Fruit fly (Drosophila melanogaster): ENCODE results near the gene Yp3.

The Yp3 gene

DNA sequence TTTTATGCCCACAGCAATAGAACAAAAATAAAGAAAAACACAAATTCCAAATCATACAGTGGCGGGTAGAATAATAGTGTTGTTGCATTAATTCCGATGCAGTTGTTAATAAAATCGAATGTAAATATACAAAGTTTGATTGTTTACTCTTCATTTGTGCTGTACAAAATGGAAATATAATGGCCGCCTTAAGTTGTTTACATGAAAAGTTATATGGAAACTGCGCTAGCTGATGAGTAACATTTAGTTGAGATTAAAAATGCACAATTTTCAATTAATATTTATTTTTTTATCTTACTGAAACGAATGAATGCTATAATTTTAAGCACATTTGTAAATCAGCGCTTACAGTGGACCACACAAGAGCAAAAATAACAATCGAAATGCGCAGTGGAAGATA, 24.5 kb upstream of the Yp3 start (continued):
- peak; percentile 8 for TF ChIP-seq CG12659 (GFP tag; optimal IDR thresholded peaks at IDR 0.05)
- no peak for TF ChIP-seq CG1603 (tag; optimal IDR thresholded peaks at IDR 0.05)
- TF ChIP-seq ranshi (GFP tag; IDR thresholded peaks at IDR 0.05) = 0 out of 2 replicates have a peak, but pooled peaks have one; percentile 30
- no peak for TF ChIP-seq CG13894 (tag; optimal IDR thresholded peaks at IDR 0.05)
- TF ChIP-seq CG17385 (GFP tag; optimal IDR thresholded peaks at IDR 0.05) = peak; percentile 21

DNA sequence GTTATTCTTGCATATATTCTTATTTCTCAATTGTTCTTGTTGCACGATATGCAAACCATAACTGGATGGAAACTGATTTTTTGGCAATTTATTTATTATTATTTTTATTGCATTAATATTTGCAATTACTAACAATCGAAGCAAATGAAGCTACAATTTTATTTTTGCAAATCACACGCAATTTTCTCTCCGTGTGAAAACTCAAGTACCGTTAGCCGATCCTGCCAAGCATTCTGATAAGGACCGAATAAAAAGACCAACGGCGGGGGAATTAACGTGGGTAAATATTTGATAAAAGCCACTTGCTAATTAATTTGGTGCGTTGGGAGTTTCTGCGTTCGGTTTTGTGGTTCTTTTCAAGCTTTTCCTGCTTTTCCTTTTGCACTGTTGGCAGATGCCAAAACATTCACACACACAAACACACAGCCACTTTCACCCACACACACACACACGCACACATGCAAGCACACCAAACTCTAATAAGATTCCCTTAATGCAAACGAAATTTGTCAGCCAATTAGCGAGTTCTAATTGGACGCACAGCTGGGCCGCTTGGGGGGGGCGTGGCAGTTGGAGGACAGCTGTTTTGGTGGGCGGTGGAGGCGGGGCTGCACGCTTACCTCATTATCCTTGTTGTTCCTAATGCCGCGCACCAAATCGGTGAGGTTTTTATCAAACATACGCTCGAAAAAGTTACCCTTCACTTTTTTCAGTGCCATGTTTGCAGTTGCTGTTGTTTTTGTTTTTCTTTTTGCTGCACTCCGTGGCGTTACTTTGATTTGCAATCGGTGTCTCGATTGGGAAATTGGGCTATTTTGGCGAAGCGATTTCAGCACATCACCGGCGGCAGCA, 23.8 kb upstream of the Yp3 start:
- TF ChIP-seq br (optimal IDR thresholded peaks at IDR 0.05) = no peak
- TF ChIP-seq nerfin-1 (tag; optimal IDR thresholded peaks at IDR 0.05) = peak; percentile 37
- TF ChIP-seq otp (GFP tag; IDR thresholded peaks at IDR 0.05) = no peak
- no peak for TF ChIP-seq CG17568 (GFP tag; optimal IDR thresholded peaks at IDR 0.05)
- peak; percentile 25 for TF ChIP-seq YL-1 (GFP tag; optimal IDR thresholded peaks at IDR 0.05)
- no peak for TF ChIP-seq CG13296 (GFP tag; optimal IDR thresholded peaks at IDR 0.05)
- TF ChIP-seq zen (tag; optimal IDR thresholded peaks at IDR 0.05) = peak; percentile 7
- TF ChIP-seq Drgx (GFP tag; IDR thresholded peaks at IDR 0.05) = peak; percentile 17; the same call in 1 of the 2 replicates
- no peak for TF ChIP-seq pnt (GFP tag; optimal IDR thresholded peaks at IDR 0.05)
- TF ChIP-seq stc (GFP tag; IDR thresholded peaks at IDR 0.05) = no peak
- no peak for TF ChIP-seq sc (optimal IDR thresholded peaks at IDR 0.05)
- no peak for TF ChIP-seq sc (GFP tag; optimal IDR thresholded peaks at IDR 0.05)
- TF ChIP-seq Tbp (GFP tag; optimal IDR thresholded peaks at IDR 0.05) = no peak
- TF ChIP-seq CG4282 (GFP tag; optimal IDR thresholded peaks at IDR 0.05) = no peak
- no peak for TF ChIP-seq CG31365 (tag; optimal IDR thresholded peaks at IDR 0.05)
- TF ChIP-seq insv (GFP tag; optimal IDR thresholded peaks at IDR 0.05) = peak; percentile 91 to 98
- no peak for TF ChIP-seq CG18619 (GFP tag; optimal IDR thresholded peaks at IDR 0.05)
- peak; percentile 1 for TF ChIP-seq nmo (GFP tag; optimal IDR thresholded peaks at IDR 0.05)
- no peak for TF ChIP-seq CG6765 (GFP tag; optimal IDR thresholded peaks at IDR 0.05)
- no peak for TF ChIP-seq CG7372 (GFP tag; IDR thresholded peaks at IDR 0.05)
- TF ChIP-seq chm (GFP tag; IDR thresholded peaks at IDR 0.05) = no peak
- TF ChIP-seq Vsx1 (GFP tag; optimal IDR thresholded peaks at IDR 0.05) = peak; percentile 79
- no peak for TF ChIP-seq fu2 (GFP tag; optimal IDR thresholded peaks at IDR 0.05)
- no peak for TF ChIP-seq CG8478 (optimal IDR thresholded peaks at IDR 0.05)
- TF ChIP-seq Asciz (GFP tag; optimal IDR thresholded peaks at IDR 0.05) = no peak
- TF ChIP-seq cg (GFP tag; optimal IDR thresholded peaks at IDR 0.05) = peak; percentile 77
- no peak for TF ChIP-seq Atf6 (GFP tag; IDR thresholded peaks at IDR 0.05)
- no peak for TF ChIP-seq CG9932 (GFP tag; IDR thresholded peaks at IDR 0.05)
- no peak for TF ChIP-seq CG13624 (GFP tag; optimal IDR thresholded peaks at IDR 0.05)
- no peak for TF ChIP-seq CG6813 (GFP tag; optimal IDR thresholded peaks at IDR 0.05)
- peak; percentile 88 for TF ChIP-seq Elba2 (GFP tag; optimal IDR thresholded peaks at IDR 0.05)
- TF ChIP-seq CG34224 (GFP tag; IDR thresholded peaks at IDR 0.05; ENCODE audit: partially characterized antibody) = no peak
- no peak for TF ChIP-seq CG1233 (GFP tag; optimal IDR thresholded peaks at IDR 0.05)
- TF ChIP-seq Abd-B (GFP tag; optimal IDR thresholded peaks at IDR 0.05) = no peak
- TF ChIP-seq Nf-YC (tag; optimal IDR thresholded peaks at IDR 0.05) = peak; percentile 4
- TF ChIP-seq nau (GFP tag; optimal IDR thresholded peaks at IDR 0.05) = no peak
- TF ChIP-seq Hmx (GFP tag; optimal IDR thresholded peaks at IDR 0.05) = no peak
- no peak for TF ChIP-seq pum (GFP tag; optimal IDR thresholded peaks at IDR 0.05)
- TF ChIP-seq CG3065 (GFP tag; optimal IDR thresholded peaks at IDR 0.05) = peak; percentile 97
- no peak for TF ChIP-seq fd102C (GFP tag; optimal IDR thresholded peaks at IDR 0.05)
- no peak for TF ChIP-seq jigr1 (GFP tag; IDR thresholded peaks at IDR 0.05)
- TF ChIP-seq NC2α (GFP tag; optimal IDR thresholded peaks at IDR 0.05) = no peak
- peak; percentile 60 for TF ChIP-seq zf30C (GFP tag; optimal IDR thresholded peaks at IDR 0.05)
- TF ChIP-seq phol (tag; optimal IDR thresholded peaks at IDR 0.05) = no peak
